Worm (Caenorhabditis elegans): Measurements from ENCODE around the gene npp-19.

- TF ChIP-seq snpc-4 (tag; optimal IDR thresholded peaks at IDR 0.05) = no peak
- no peak for TF ChIP-seq lin-13 (GFP tag; optimal IDR thresholded peaks at IDR 0.05)
- no peak for TF ChIP-seq tbx-2 (tag; optimal IDR thresholded peaks at IDR 0.05)
- TF ChIP-seq jun-1 (tag; optimal IDR thresholded peaks at IDR 0.05) = no peak
- TF ChIP-seq egl-27 (tag; optimal IDR thresholded peaks at IDR 0.05) = no peak
- no peak for TF ChIP-seq nhr-90 (tag; optimal IDR thresholded peaks at IDR 0.05; ENCODE audit: poor library complexity)
- no peak for TF ChIP-seq tlp-1 (tag; optimal IDR thresholded peaks at IDR 0.05)
Observed at ce11 chrII:10783201-10783962, 14.9 kb downstream of the npp-19 start, which contains the start of gene ect-2.
